Worm (Caenorhabditis elegans) whole organism, mixed stage, embryonic: ENCODE results near the gene F54B11.11.

Experiments
- M03D4.4 ChIP-seq: sonication (generic microtip); optimal IDR thresholded peaks from 2 replicates; lab custom pipeline; 2017; ENCODE audit warnings: mild to moderate bottlenecking, missing genetic modification characterization, missing compliant biosample characterization
- bed-3 ChIP-seq: fragments of 200-800 bp; sonication (Bioruptor generic); optimal IDR thresholded peaks from 3 replicates; lab custom pipeline; 2018; ENCODE audit warnings: mild to moderate bottlenecking, missing genetic modification characterization, moderate library complexity, missing compliant biosample characterization
- ceh-39 ChIP-seq: fragments of 150-350 bp; optimal IDR thresholded peaks from 2 replicates; lab custom pipeline; 2014; ENCODE audit warnings: missing biosample characterization, missing genetic modification characterization
- ceh-43 ChIP-seq: fragments of 200-800 bp; sonication (Bioruptor generic); optimal IDR thresholded peaks from 2 replicates; lab custom pipeline; 2018; ENCODE audit warnings: mild to moderate bottlenecking, missing genetic modification characterization, moderate library complexity, missing compliant biosample characterization
- ceh-83 ChIP-seq: fragments of 200-800 bp; sonication (Bioruptor generic); optimal IDR thresholded peaks from 2 replicates; lab custom pipeline; 2018; ENCODE audit warnings: mild to moderate bottlenecking, missing genetic modification characterization, missing compliant biosample characterization
- ces-1 ChIP-seq: fragments of 150-350 bp; optimal IDR thresholded peaks from 2 replicates; lab custom pipeline; 2014; ENCODE audit warnings: missing biosample characterization, missing genetic modification reagents, missing genetic modification characterization
- drap-1 ChIP-seq: fragments of 200-800 bp; sonication (Bioruptor generic); optimal IDR thresholded peaks from 3 replicates; lab custom pipeline; 2018; ENCODE audit warnings: mild to moderate bottlenecking, missing genetic modification characterization, missing compliant biosample characterization
- elt-1 ChIP-seq: sonication (generic microtip); optimal IDR thresholded peaks from 2 replicates; lab custom pipeline; 2017; ENCODE audit warnings: missing genetic modification characterization, mild to moderate bottlenecking, missing compliant biosample characterization, antibody characterized with exemption, moderate library complexity, borderline replicate concordance; ENCODE audit not compliant: insufficient read depth
- elt-3 ChIP-seq: fragments of 150-350 bp; optimal IDR thresholded peaks from 2 replicates; lab custom pipeline; 2014; ENCODE audit warnings: missing biosample characterization, missing genetic modification characterization
- flh-1 ChIP-seq: fragments of 200-800 bp; sonication (Bioruptor generic); optimal IDR thresholded peaks from 2 replicates; lab custom pipeline; 2018; ENCODE audit warnings: mild to moderate bottlenecking, missing genetic modification characterization, moderate library complexity, missing compliant biosample characterization
- ham-2 ChIP-seq: fragments of 200-800 bp; sonication (Bioruptor generic); optimal IDR thresholded peaks from 2 replicates; lab custom pipeline; 2018; ENCODE audit warnings: mild to moderate bottlenecking, missing genetic modification characterization, missing compliant biosample characterization
- hlh-1 ChIP-seq: fragments of 150-350 bp; optimal IDR thresholded peaks from 2 replicates; lab custom pipeline; 2014; ENCODE audit warnings: missing biosample characterization, missing genetic modification reagents, missing genetic modification characterization
- lin-13 ChIP-seq: fragments of 150-350 bp; optimal IDR thresholded peaks from 2 replicates; lab custom pipeline; 2014; ENCODE audit warnings: missing biosample characterization, missing genetic modification characterization
- lin-32 ChIP-seq: fragments of 200-800 bp; sonication (Bioruptor generic); optimal IDR thresholded peaks from 2 replicates; lab custom pipeline; 2018; ENCODE audit warnings: mild to moderate bottlenecking, missing genetic modification characterization, missing compliant biosample characterization
- lsy-2 ChIP-seq: fragments of 150-350 bp; optimal IDR thresholded peaks from 2 replicates; lab custom pipeline; 2014; ENCODE audit warnings: missing biosample characterization, missing genetic modification characterization
- mab-5 ChIP-seq: fragments of 150-350 bp; optimal IDR thresholded peaks from 2 replicates; lab custom pipeline; 2014; ENCODE audit warnings: missing biosample characterization, missing genetic modification characterization
- mep-1 ChIP-seq: fragments of 150-350 bp; optimal IDR thresholded peaks from 2 replicates; lab custom pipeline; 2017; ENCODE audit warnings: missing biosample characterization, missing genetic modification reagents, missing genetic modification characterization, inconsistent platforms
- mls-2 ChIP-seq: sonication (generic microtip); optimal IDR thresholded peaks from 2 replicates; lab custom pipeline; 2016; ENCODE audit warnings: mild to moderate bottlenecking, missing genetic modification characterization, moderate library complexity, missing compliant biosample characterization
- nhr-12 ChIP-seq: fragments of 150-350 bp; optimal IDR thresholded peaks from 2 replicates; lab custom pipeline; 2014; ENCODE audit warnings: missing biosample characterization, missing genetic modification characterization
- nhr-2 ChIP-seq: fragments of 150-350 bp; optimal IDR thresholded peaks from 2 replicates; lab custom pipeline; 2014; ENCODE audit warnings: missing biosample characterization, missing genetic modification characterization
- nhr-237 ChIP-seq: fragments of 150-350 bp; optimal IDR thresholded peaks from 2 replicates; lab custom pipeline; 2014; ENCODE audit warnings: missing biosample characterization, missing genetic modification characterization
- nhr-28 ChIP-seq: fragments of 150-350 bp; optimal IDR thresholded peaks from 2 replicates; lab custom pipeline; 2014; ENCODE audit warnings: missing biosample characterization, missing genetic modification characterization
- nhr-76 ChIP-seq: sonication (generic microtip); optimal IDR thresholded peaks from 2 replicates; lab custom pipeline; 2017; ENCODE audit warnings: missing biosample characterization, missing genetic modification characterization
- pha-4 ChIP-seq: fragments of 150-350 bp; optimal IDR thresholded peaks from 2 replicates; lab custom pipeline; 2018; ENCODE audit warnings: missing biosample characterization, missing genetic modification reagents, missing genetic modification characterization
- sem-2 ChIP-seq: fragments of 200-800 bp; sonication (Bioruptor generic); optimal IDR thresholded peaks from 2 replicates; lab custom pipeline; 2018; ENCODE audit warnings: mild to moderate bottlenecking, missing genetic modification characterization, missing compliant biosample characterization
- snpc-4 ChIP-seq: fragments of 150-350 bp; optimal IDR thresholded peaks from 2 replicates; lab custom pipeline; 2014; ENCODE audit warnings: missing biosample characterization, missing genetic modification characterization
- sptf-1 ChIP-seq: sonication (generic microtip); optimal IDR thresholded peaks from 2 replicates; lab custom pipeline; 2017; ENCODE audit warnings: mild to moderate bottlenecking, missing genetic modification characterization, moderate library complexity, missing compliant biosample characterization
- tbx-8 ChIP-seq: fragments of 200-800 bp; sonication (Bioruptor generic); optimal IDR thresholded peaks from 2 replicates; lab custom pipeline; 2018; ENCODE audit warnings: mild to moderate bottlenecking, missing genetic modification characterization, moderate library complexity, missing compliant biosample characterization
- unc-120 ChIP-seq: sonication (generic microtip); optimal IDR thresholded peaks from 2 replicates; lab custom pipeline; 2017; ENCODE audit warnings: missing genetic modification characterization, missing compliant biosample characterization; ENCODE audit not compliant: poor library complexity, severe bottlenecking
- unc-62 ChIP-seq: fragments of 150-350 bp; optimal IDR thresholded peaks from 2 replicates; lab custom pipeline; 2014; ENCODE audit warnings: missing biosample characterization, missing genetic modification reagents, missing genetic modification characterization
- ztf-11 ChIP-seq: fragments of 150-350 bp; optimal IDR thresholded peaks from 2 replicates; lab custom pipeline; 2014; ENCODE audit warnings: missing biosample characterization, missing genetic modification characterization

The F54B11.11 gene

ce11 chrX:13555098-13555497 lies 23.5 kb upstream of the F54B11.11 start:
- no peak for TF ChIP-seq tbx-8
- TF ChIP-seq snpc-4, result no peak
- TF ChIP-seq flh-1 (GFP tag; lab: Kevin White, UChicago), result no peak
- no peak for TF ChIP-seq ceh-43 (GFP tag; lab: Kevin White, UChicago)
- peak; percentile 67 for TF ChIP-seq unc-62 (GFP tag; lab: Kevin White, UChicago)
- peak; percentile 41 for TF ChIP-seq unc-120 (tag; lab: Kevin White, UChicago)
- no peak for TF ChIP-seq nhr-28 (tag; lab: Kevin White, UChicago)
- no peak for TF ChIP-seq elt-3
- no peak for TF ChIP-seq mep-1
- TF ChIP-seq pha-4 (tag; lab: Kevin White, UChicago), result no peak

DNA sequence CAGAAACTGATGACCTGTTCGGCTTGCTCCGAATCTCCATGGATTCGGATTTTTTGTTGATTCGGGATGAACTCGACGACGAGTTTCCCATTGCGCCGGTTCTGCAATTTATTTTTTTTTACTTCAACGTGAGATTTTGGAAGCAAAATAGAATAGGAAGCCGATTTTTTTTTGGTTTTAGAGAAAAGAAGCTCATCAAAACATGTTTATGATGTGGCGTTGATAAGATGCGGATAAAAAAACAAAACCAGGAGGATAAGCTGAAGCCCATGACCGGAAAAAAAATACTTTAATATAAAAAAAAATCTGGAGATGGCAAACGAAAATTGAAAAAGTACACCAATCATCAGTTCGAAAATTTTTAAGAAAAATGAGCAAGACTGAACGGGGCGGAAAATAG lies 22.5 kb upstream of the F54B11.11 start, which contains the start of gene glb-20:
glb-20 (minus strand) TSS at position 101 of the 400 bp plus-strand sequence.
- TF ChIP-seq snpc-4, result no peak
- TF ChIP-seq mls-2 (tag; lab: Kevin White, UChicago), result no peak
- TF ChIP-seq nhr-237 (tag; lab: Kevin White, UChicago), result no peak
- TF ChIP-seq nhr-2 (tag; lab: Kevin White, UChicago), result no peak
- no peak for TF ChIP-seq M03D4.4 (tag; lab: Kevin White, UChicago)
- no peak for TF ChIP-seq unc-120 (tag; lab: Kevin White, UChicago)
- TF ChIP-seq nhr-28 (tag; lab: Kevin White, UChicago), result no peak
- TF ChIP-seq mab-5 (tag; lab: Kevin White, UChicago), result no peak
- no peak for TF ChIP-seq lsy-2 (tag; lab: Kevin White, UChicago)
- TF ChIP-seq elt-3, result no peak
- no peak for TF ChIP-seq sptf-1
- no peak for TF ChIP-seq mep-1
- no peak for TF ChIP-seq ceh-83 (GFP tag; lab: Kevin White, UChicago)
- TF ChIP-seq bed-3, result no peak
- TF ChIP-seq ztf-11, result no peak

ce11 chrX:13558667-13559066 lies 19.9 kb upstream of the F54B11.11 start:
- no peak for TF ChIP-seq ceh-43 (GFP tag; lab: Kevin White, UChicago)
- TF ChIP-seq ces-1 (GFP tag; lab: Kevin White, UChicago), result no peak
- no peak for TF ChIP-seq ceh-39
- TF ChIP-seq nhr-2 (tag; lab: Kevin White, UChicago), result no peak
- TF ChIP-seq sptf-1, result no peak
- TF ChIP-seq tbx-8, result no peak
- TF ChIP-seq mep-1, result no peak
- no peak for TF ChIP-seq unc-120 (tag; lab: Kevin White, UChicago)
- TF ChIP-seq snpc-4, result no peak
- no peak for TF ChIP-seq ztf-11
- no peak for TF ChIP-seq nhr-12
- no peak for TF ChIP-seq mab-5 (tag; lab: Kevin White, UChicago)
- no peak for TF ChIP-seq lin-13

DNA sequence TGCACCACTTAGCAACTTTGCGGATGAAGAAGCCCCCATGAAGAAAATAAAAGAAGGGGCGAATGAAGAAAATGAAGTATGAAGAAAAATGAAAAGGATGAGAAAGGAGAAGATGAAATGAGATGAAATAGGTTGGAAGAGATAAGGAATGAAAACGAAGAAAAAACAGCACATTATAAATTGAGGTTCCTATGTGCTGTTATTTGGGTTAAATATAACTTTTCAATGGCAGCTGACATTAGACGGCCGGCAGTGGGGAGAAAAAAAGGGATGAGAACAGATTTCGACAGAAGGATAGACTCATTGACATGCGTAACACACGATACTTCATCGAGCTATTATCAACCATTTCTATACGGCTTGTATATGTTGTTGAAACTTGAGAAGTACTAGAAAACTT lies 16.6 kb upstream of the F54B11.11 start:
- TF ChIP-seq M03D4.4 (tag; lab: Kevin White, UChicago) (no peak), lin-32 (GFP tag; lab: Kevin White, UChicago) (no peak), ceh-39 (no peak), ceh-83 (GFP tag; lab: Kevin White, UChicago) (no peak), nhr-12 (no peak), mls-2 (tag; lab: Kevin White, UChicago) (no peak), mep-1 (no peak), ces-1 (GFP tag; lab: Kevin White, UChicago) (no peak), flh-1 (GFP tag; lab: Kevin White, UChicago) (no peak), tbx-8 (no peak), unc-120 (tag; lab: Kevin White, UChicago) (peak; percentile 5), elt-3 (no peak), nhr-2 (tag; lab: Kevin White, UChicago) (no peak), hlh-1 (peak; percentile 35)

DNA sequence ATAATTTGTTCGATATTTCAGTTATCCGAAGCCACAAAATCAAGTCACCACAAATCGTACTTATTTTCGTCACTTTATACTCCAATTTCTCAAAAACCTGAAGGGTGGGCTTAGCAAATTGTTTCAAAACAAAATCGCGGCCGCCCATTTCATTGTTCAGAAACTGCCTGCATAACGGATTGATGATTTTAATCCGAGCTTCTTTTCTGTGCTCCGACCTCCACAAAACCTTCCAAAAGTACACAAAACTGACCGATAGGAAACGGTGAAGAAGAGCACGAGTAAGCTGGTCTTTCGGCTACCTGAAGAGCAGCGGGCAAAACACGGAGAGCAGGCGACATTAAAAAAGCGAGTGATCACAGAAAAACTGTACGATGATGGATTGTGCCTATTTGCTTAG lies 12.1 kb upstream of the F54B11.11 start, which contains the start of gene R01E6.2:
R01E6.2 (minus strand) TSS at position 101 of the 400 bp plus-strand sequence.
- TF ChIP-seq lsy-2 (tag; lab: Kevin White, UChicago), result no peak
- TF ChIP-seq sem-2, result no peak
- TF ChIP-seq nhr-76 (tag; lab: Kevin White, UChicago), result no peak
- no peak for TF ChIP-seq tbx-8
- no peak for TF ChIP-seq elt-3

- TF ChIP-seq ham-2 (GFP tag; lab: Kevin White, UChicago) (no peak), flh-1 (GFP tag; lab: Kevin White, UChicago) (no peak), lin-32 (GFP tag; lab: Kevin White, UChicago) (no peak), ztf-11 (no peak), mep-1 (no peak), hlh-1 (no peak), lsy-2 (tag; lab: Kevin White, UChicago) (no peak), drap-1 (GFP tag; lab: Kevin White, UChicago) (no peak), bed-3 (no peak), sptf-1 (no peak), nhr-76 (tag; lab: Kevin White, UChicago) (no peak), unc-62 (GFP tag; lab: Kevin White, UChicago) (no peak), elt-1 (tag; lab: Kevin White, UChicago) (no peak), nhr-2 (tag; lab: Kevin White, UChicago) (no peak)
- TF ChIP-seq, all 35 proteins: peak for 0
Observed at ce11 chrX:13569854-13570253, 8.7 kb upstream of the F54B11.11 start, which contains the start of gene R01E6.7. R01E6.7 (minus strand) TSS chrX:13569954.
